Worm (Caenorhabditis elegans) whole organism, L4 larva: ENCODE results near the gene Y43F8C.23.

Source experiments
- dve-1 ChIP-seq: sonication (generic microtip); optimal IDR thresholded peaks from 2 replicates; lab custom pipeline; 2017; ENCODE audit warnings: antibody characterized with exemption, mild to moderate bottlenecking, missing genetic modification characterization, missing compliant biosample characterization; ENCODE audit not compliant: insufficient read depth
- egl-27 ChIP-seq: sonication (generic microtip); optimal IDR thresholded peaks from 3 replicates; lab custom pipeline; 2017; ENCODE audit warnings: missing biosample characterization, missing genetic modification reagents, missing genetic modification characterization
- fkh-10 ChIP-seq: fragments of 150-350 bp; optimal IDR thresholded peaks from 2 replicates; lab custom pipeline; 2014; ENCODE audit warnings: missing biosample characterization, missing genetic modification reagents, missing genetic modification characterization
- lin-13 ChIP-seq: fragments of 150-350 bp; optimal IDR thresholded peaks from 2 replicates; lab custom pipeline; 2014; ENCODE audit warnings: missing biosample characterization, missing genetic modification reagents, missing genetic modification characterization
- mep-1 ChIP-seq: fragments of 150-350 bp; sonication (generic microtip); optimal IDR thresholded peaks from 3 replicates; lab custom pipeline; 2014; ENCODE audit warnings: missing biosample characterization, missing genetic modification characterization
- mxl-3 ChIP-seq: fragments of 200-800 bp; sonication (Bioruptor generic); optimal IDR thresholded peaks from 2 replicates; lab custom pipeline; 2018; ENCODE audit warnings: mild to moderate bottlenecking, missing genetic modification characterization, missing compliant biosample characterization
- nhr-25 ChIP-seq: sonication (generic microtip); optimal IDR thresholded peaks from 2 replicates; lab custom pipeline; 2017; ENCODE audit warnings: missing genetic modification characterization, mild to moderate bottlenecking, missing compliant biosample characterization, antibody characterized with exemption, moderate library complexity, borderline replicate concordance; ENCODE audit not compliant: insufficient read depth
- nhr-28 ChIP-seq: fragments of 150-350 bp; optimal IDR thresholded peaks from 2 replicates; lab custom pipeline; 2014; ENCODE audit warnings: missing biosample characterization, missing genetic modification characterization
- zfp-3 ChIP-seq: fragments of 200-800 bp; sonication (Bioruptor generic); conservative IDR thresholded peaks from 2 replicates; pipeline ENCODE4 v1.3.6; 2022; ENCODE audit warnings: missing genetic modification reagents, missing genetic modification characterization, missing compliant biosample characterization

ce11 chrV:19715847-19716246, 4.3 kb upstream of the Y43F8C.23 start, which contains the start of gene Y43F8C.17:
- TF ChIP-seq nhr-25 (tag; lab: Kevin White, UChicago) = no peak
- TF ChIP-seq mxl-3 (GFP tag; lab: Kevin White, UChicago) = no peak
- TF ChIP-seq lin-13 = no peak
- no peak for TF ChIP-seq nhr-28
- no peak for TF ChIP-seq egl-27 (tag; lab: Kevin White, UChicago)
- no peak for TF ChIP-seq dve-1
- no peak for TF ChIP-seq mep-1 (tag; lab: Kevin White, UChicago)
- TF ChIP-seq fkh-10 (GFP tag; lab: Kevin White, UChicago) = no peak
- TF ChIP-seq zfp-3 (GFP tag; lab: Robert Waterston, UW) = no peak
